Worm (Caenorhabditis elegans): ENCODE measurements around the gene phf-34.

The phf-34 gene

ce11 chrX:9940524-9940923 lies 41.2 kb upstream of the phf-34 start:
- TF ChIP-seq vab-7 (GFP tag; IDR thresholded peaks at IDR 0.05), result no peak
- no peak for TF ChIP-seq ceh-28 (tag; optimal IDR thresholded peaks at IDR 0.05)
- TF ChIP-seq F10B5.3 (tag; optimal IDR thresholded peaks at IDR 0.05), result no peak
- peak; percentile 66 for TF ChIP-seq nhr-6 (tag; optimal IDR thresholded peaks at IDR 0.05)
- no peak for TF ChIP-seq sdz-12 (GFP tag; optimal IDR thresholded peaks at IDR 0.05)
- TF ChIP-seq arid-1 (GFP tag; conservative IDR thresholded peaks at IDR 0.05), result no peak
- TF ChIP-seq pqm-1 (tag; optimal IDR thresholded peaks at IDR 0.05), result no peak
- TF ChIP-seq pha-4 (GFP tag; IDR thresholded peaks at IDR 0.05), result no peak
- peak; percentile 82 for TF ChIP-seq pha-4 (tag; optimal IDR thresholded peaks at IDR 0.05)
- TF ChIP-seq attf-4 (tag; optimal IDR thresholded peaks at IDR 0.05), result no peak
- TF ChIP-seq lin-39 (tag; optimal IDR thresholded peaks at IDR 0.05), result no peak
- no peak for TF ChIP-seq cey-2 (tag; optimal IDR thresholded peaks at IDR 0.05; ENCODE audit: borderline replicate concordance, insufficient read depth)
- TF ChIP-seq unc-130 (GFP tag; optimal IDR thresholded peaks at IDR 0.05), result no peak
- no peak for TF ChIP-seq spr-1 (tag; optimal IDR thresholded peaks at IDR 0.05)
- TF ChIP-seq spr-3 (GFP tag; optimal IDR thresholded peaks at IDR 0.05), result no peak
- TF ChIP-seq ceh-44 (GFP tag; IDR thresholded peaks at IDR 0.05), result no peak
- no peak for TF ChIP-seq ceh-32 (tag; optimal IDR thresholded peaks at IDR 0.05; ENCODE audit: poor library complexity)
- TF ChIP-seq daf-16 (GFP tag; optimal IDR thresholded peaks at IDR 0.05), result no peak
- peak; percentile 36 for TF ChIP-seq daf-16 (tag; optimal IDR thresholded peaks at IDR 0.05)
- TF ChIP-seq ceh-62 (tag; optimal IDR thresholded peaks at IDR 0.05), result no peak
- TF ChIP-seq F26F4.8 (GFP tag; conservative IDR thresholded peaks at IDR 0.05), result no peak

- TF ChIP-seq daf-16 (GFP tag; optimal IDR thresholded peaks at IDR 0.05) (no peak), daf-16 (tag; optimal IDR thresholded peaks at IDR 0.05) (peak; percentile 68), pqm-1 (tag; optimal IDR thresholded peaks at IDR 0.05) (peak; percentile 9), nhr-11 (tag; optimal IDR thresholded peaks at IDR 0.05) (no peak), nhr-10 (tag; optimal IDR thresholded peaks at IDR 0.05) (no peak), lsy-2 (tag; optimal IDR thresholded peaks at IDR 0.05) (no peak), dve-1 (tag; optimal IDR thresholded peaks at IDR 0.05; ENCODE audit: insufficient read depth) (peak; percentile 8), madf-9 (GFP tag; conservative IDR thresholded peaks at IDR 0.05) (no peak)
Observed at ce11 chrX:9938537-9938936, 39.3 kb upstream of the phf-34 start, which contains the start of the genes C17G1.5 and C17G1.14. Gene C17G1.5 (plus strand): TSS chrX:9938802. Gene C17G1.14 (plus strand): TSS chrX:9938813.

- TF ChIP-seq arid-1 (GFP tag; conservative IDR thresholded peaks at IDR 0.05) (no peak), dmd-9 (GFP tag; IDR thresholded peaks at IDR 0.05) (no peak), vab-7 (GFP tag; IDR thresholded peaks at IDR 0.05) (no peak), lin-13 (GFP tag; optimal IDR thresholded peaks at IDR 0.05) (no peak), hlh-30 (tag; optimal IDR thresholded peaks at IDR 0.05; ENCODE audit: insufficient read depth) (peak; percentile 11), hlh-11 (tag; optimal IDR thresholded peaks at IDR 0.05) (peak; percentile 29), ceh-20 (GFP tag; IDR thresholded peaks at IDR 0.05) (no peak)
Observed at ce11 chrX:9938091-9938490, 38.8 kb upstream of the phf-34 start.

- TF ChIP-seq mdt-29 (GFP tag; IDR thresholded peaks at IDR 0.05) (no peak), egl-43 (GFP tag; IDR thresholded peaks at IDR 0.05) (no peak), Y105C5A.15 (GFP tag; IDR thresholded peaks at IDR 0.05) (no peak), mes-2 (tag; optimal IDR thresholded peaks at IDR 0.05; ENCODE audit: poor library complexity, severe bottlenecking) (no peak), dpl-1 (GFP tag; optimal IDR thresholded peaks at IDR 0.05) (no peak), vab-7 (GFP tag; IDR thresholded peaks at IDR 0.05) (no peak), aly-2 (tag; optimal IDR thresholded peaks at IDR 0.05) (no peak), unc-62 (GFP tag; optimal IDR thresholded peaks at IDR 0.05 in 1 of 2) (no peak), unc-62 (tag; optimal IDR thresholded peaks at IDR 0.05) (no peak), lin-38 (GFP tag; IDR thresholded peaks at IDR 0.05) (no peak), mep-1 (tag; optimal IDR thresholded peaks at IDR 0.05) (peak; percentile 4), set-16 (GFP tag; IDR thresholded peaks at IDR 0.05) (no peak), lir-3 (tag; optimal IDR thresholded peaks at IDR 0.05) (no peak), hmg-1.1 (GFP tag; IDR thresholded peaks at IDR 0.05) (no peak), attf-4 (tag; optimal IDR thresholded peaks at IDR 0.05) (no peak), dve-1 (tag; optimal IDR thresholded peaks at IDR 0.05; ENCODE audit: insufficient read depth) (peak; percentile 50), nhr-102 (tag; optimal IDR thresholded peaks at IDR 0.05) (no peak), zfp-2 (tag; optimal IDR thresholded peaks at IDR 0.05) (no peak), daf-16 (GFP tag; optimal IDR thresholded peaks at IDR 0.05) (no peak), daf-16 (tag; optimal IDR thresholded peaks at IDR 0.05) (peak; percentile 44), dmd-8 (GFP tag; IDR thresholded peaks at IDR 0.05) (no peak), ztf-7 (tag; optimal IDR thresholded peaks at IDR 0.05) (no peak)
Observed at ce11 chrX:9934009-9934323, 34.7 kb upstream of the phf-34 start.

Data from whole organism, L4 larva.